Fruit fly (Drosophila melanogaster) whole organism, prepupa: Measurements from ENCODE around the gene His2Av.

Experiments
- Eip78C ChIP-seq: fragments of 200-800 bp; sonication (Bioruptor generic); peaks from one replicate; lab custom pipeline; 2016; ENCODE audit warnings: missing biosample characterization, missing genetic modification characterization
- spab ChIP-seq: fragments of 200-800 bp; sonication (Bioruptor generic); optimal IDR thresholded peaks from 2 replicates; lab custom pipeline; 2017; ENCODE audit warnings: missing biosample characterization, mild to moderate bottlenecking, missing genetic modification characterization, missing genetic modification reagents
- ss ChIP-seq, 2 experiments: fragments of 200-800 bp; sonication (Bioruptor generic); optimal IDR thresholded peaks; 2 replicates in 1 of 2; 3 replicates in 1 of 2; lab custom pipeline; 2017 to 2018; ENCODE audit warnings: mild to moderate bottlenecking in 2 of 2, missing biosample characterization in 2 of 2, missing genetic modification characterization in 2 of 2, moderate library complexity in 1 of 2

DNA sequence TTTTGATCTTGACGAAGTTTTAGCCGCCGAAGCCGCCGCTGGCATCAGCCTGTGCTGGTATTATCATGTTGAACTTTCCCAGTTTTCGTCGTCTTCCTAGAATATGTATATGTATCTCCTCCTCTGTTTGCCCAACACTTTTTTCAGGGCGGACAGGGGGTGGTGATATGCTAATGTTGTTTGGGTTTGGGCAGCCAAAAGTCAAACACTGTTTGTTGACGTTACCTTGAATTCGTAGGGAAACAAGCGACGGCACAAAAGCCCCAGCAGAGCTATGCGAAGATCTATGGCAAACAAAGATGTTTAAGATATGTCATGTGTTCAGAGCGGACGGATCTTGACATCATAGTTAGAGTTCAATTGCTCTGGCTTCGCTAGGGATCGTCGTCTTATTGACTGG is 42.0 kb downstream of the His2Av start:
- TF ChIP-seq Eip78C (no peak), spab (GFP tag; lab: Kevin White, UChicago) (no peak), ss (GFP tag; optimal IDR thresholded peaks at IDR 0.05; lab: Kevin White, UChicago) (no peak)
